Fruit fly (Drosophila melanogaster) whole organism, embryonic: ENCODE results near the gene T48.

Experiments
- Asciz ChIP-seq: fragments of 200-800 bp; sonication (Bioruptor generic); optimal IDR thresholded peaks from 2 replicates; lab custom pipeline; 2017; ENCODE audit warnings: missing biosample characterization, mild to moderate bottlenecking, missing genetic modification characterization, missing genetic modification reagents
- Atf6 ChIP-seq: fragments of 200-800 bp; sonication (Bioruptor generic); IDR thresholded peaks from 2 replicates; pipeline ENCODE4 v1.3.6; 2022; ENCODE audit warnings: missing biosample characterization, missing genetic modification characterization
- CG10209 ChIP-seq: fragments of 200-800 bp; sonication (Bioruptor generic); optimal IDR thresholded peaks from 3 replicates; lab custom pipeline; 2017; ENCODE audit warnings: missing biosample characterization, mild to moderate bottlenecking, missing genetic modification characterization, missing genetic modification reagents
- CG10431 ChIP-seq: fragments of 200-800 bp; sonication (Bioruptor generic); optimal IDR thresholded peaks from 3 replicates; lab custom pipeline; 2018; ENCODE audit warnings: missing biosample characterization, mild to moderate bottlenecking, missing genetic modification characterization
- CG12155 ChIP-seq: fragments of 200-800 bp; sonication (Bioruptor generic); optimal IDR thresholded peaks from 3 replicates; lab custom pipeline; 2016; ENCODE audit warnings: missing biosample characterization, missing genetic modification characterization
- CG13296 ChIP-seq: fragments of 200-800 bp; sonication (Bioruptor generic); optimal IDR thresholded peaks from 3 replicates; lab custom pipeline; 2018; ENCODE audit warnings: missing biosample characterization, mild to moderate bottlenecking, missing genetic modification characterization
- CG14014 ChIP-seq: fragments of 200-800 bp; sonication (Bioruptor generic); IDR thresholded peaks from 2 replicates; pipeline ENCODE4 v1.3.6; 2022; ENCODE audit warnings: missing biosample characterization, missing genetic modification characterization
- CG1647 ChIP-seq: fragments of 200-800 bp; sonication (Bioruptor generic); optimal IDR thresholded peaks from 3 replicates; lab custom pipeline; 2016; ENCODE audit warnings: missing biosample characterization, missing genetic modification characterization
- CG17328 ChIP-seq: fragments of 200-800 bp; sonication (Bioruptor generic); IDR thresholded peaks from 2 replicates; pipeline ENCODE4 v1.3.6; 2022; ENCODE audit warnings: missing biosample characterization, missing genetic modification characterization
- CG17568 ChIP-seq: fragments of 200-800 bp; sonication (Bioruptor generic); optimal IDR thresholded peaks from 2 replicates; lab custom pipeline; 2018; ENCODE audit warnings: missing biosample characterization, mild to moderate bottlenecking, missing genetic modification characterization, moderate library complexity
- CG18011 ChIP-seq: fragments of 200-800 bp; sonication (Bioruptor generic); optimal IDR thresholded peaks from 2 replicates; lab custom pipeline; 2017; ENCODE audit warnings: missing biosample characterization, missing genetic modification characterization, mild to moderate bottlenecking, moderate library complexity, missing genotype
- CG18599 ChIP-seq: fragments of 200-800 bp; sonication (Bioruptor generic); optimal IDR thresholded peaks from 3 replicates; lab custom pipeline; 2017; ENCODE audit warnings: missing biosample characterization, missing genetic modification characterization, mild to moderate bottlenecking, moderate library complexity, missing genetic modification reagents
- CG2120 ChIP-seq: fragments of 200-800 bp; sonication (Bioruptor generic); optimal IDR thresholded peaks from 3 replicates; lab custom pipeline; 2016; ENCODE audit warnings: missing biosample characterization, missing genetic modification characterization
- CG30431 ChIP-seq: fragments of 200-800 bp; sonication (Bioruptor generic); optimal IDR thresholded peaks from 2 replicates; lab custom pipeline; 2017; ENCODE audit warnings: missing biosample characterization, missing genetic modification characterization
- CG31388 ChIP-seq: fragments of 200-800 bp; sonication (Bioruptor generic); optimal IDR thresholded peaks from 2 replicates; lab custom pipeline; 2016; ENCODE audit warnings: missing biosample characterization, missing genetic modification characterization
- CG34376 ChIP-seq: fragments of 200-800 bp; sonication (Bioruptor generic); optimal IDR thresholded peaks from 2 replicates; lab custom pipeline; 2018; ENCODE audit warnings: missing biosample characterization, mild to moderate bottlenecking, missing genetic modification characterization
- CG3995 ChIP-seq: fragments of 200-800 bp; sonication (Bioruptor generic); optimal IDR thresholded peaks from 3 replicates; lab custom pipeline; 2016; ENCODE audit warnings: missing biosample characterization, missing genetic modification characterization
- CG42726 ChIP-seq: fragments of 200-800 bp; sonication (Bioruptor generic); IDR thresholded peaks from 2 replicates; pipeline ENCODE4 v1.3.6; 2022; ENCODE audit warnings: missing biosample characterization, missing genetic modification characterization; ENCODE audit not compliant: partially characterized antibody
- CG6175 ChIP-seq: fragments of 200-800 bp; sonication (Bioruptor generic); IDR thresholded peaks from 3 replicates; pipeline ENCODE4 v1.3.6; 2022; ENCODE audit warnings: missing biosample characterization, missing genetic modification characterization
- CG6254 ChIP-seq: fragments of 200-800 bp; sonication (Bioruptor generic); optimal IDR thresholded peaks from 3 replicates; lab custom pipeline; 2017; ENCODE audit warnings: mild to moderate bottlenecking, missing biosample characterization, missing genetic modification reagents, missing genetic modification characterization
- CG6813 ChIP-seq: fragments of 200-800 bp; sonication (Bioruptor generic); optimal IDR thresholded peaks from 2 replicates; lab custom pipeline; 2017; ENCODE audit warnings: missing biosample characterization, missing genetic modification characterization, mild to moderate bottlenecking, moderate library complexity, missing genetic modification reagents
- CG7928 ChIP-seq: fragments of 200-800 bp; sonication (Bioruptor generic); optimal IDR thresholded peaks from 2 replicates; lab custom pipeline; 2017; ENCODE audit warnings: missing biosample characterization, mild to moderate bottlenecking, missing genetic modification characterization
- CG8924 ChIP-seq: fragments of 200-800 bp; optimal IDR thresholded peaks from 3 replicates; lab custom pipeline; 2019; ENCODE audit warnings: missing biosample characterization, mild to moderate bottlenecking, missing genetic modification characterization, moderate library complexity
- CTCF ChIP-seq: fragments of 200-800 bp; sonication (Bioruptor generic); optimal IDR thresholded peaks from 2 replicates; lab custom pipeline; 2017; ENCODE audit warnings: missing biosample characterization, mild to moderate bottlenecking, missing genetic modification characterization, moderate library complexity
- D19A ChIP-seq: fragments of 200-800 bp; optimal IDR thresholded peaks from 3 replicates; lab custom pipeline; 2019; ENCODE audit warnings: missing biosample characterization, mild to moderate bottlenecking, missing genetic modification characterization, moderate library complexity
- Dll ChIP-seq: fragments of 200-800 bp; sonication (Bioruptor generic); IDR thresholded peaks from 4 replicates; pipeline ENCODE4 v1.3.6; 2022; ENCODE audit warnings: missing biosample characterization, missing genetic modification characterization; ENCODE audit not compliant: partially characterized antibody
- H2.0 ChIP-seq: fragments of 200-800 bp; sonication (Bioruptor generic); IDR thresholded peaks from 2 replicates; pipeline ENCODE4 v1.3.6; 2022; ENCODE audit warnings: missing biosample characterization, missing genetic modification characterization
- Hr39 ChIP-seq: fragments of >200 bp; optimal IDR thresholded peaks from 2 replicates; lab custom pipeline; 2017
- MBD-R2 ChIP-seq: fragments of 200-800 bp; sonication (Bioruptor generic); IDR thresholded peaks from 2 replicates; pipeline ENCODE4 v1.3.6; 2022; ENCODE audit warnings: missing biosample characterization, missing genetic modification characterization
- PHDP ChIP-seq: fragments of 200-800 bp; sonication (Bioruptor generic); optimal IDR thresholded peaks from 3 replicates; lab custom pipeline; 2018; ENCODE audit warnings: missing biosample characterization, mild to moderate bottlenecking, missing genetic modification characterization, moderate library complexity
- Sin3A ChIP-seq: fragments of >200 bp; optimal IDR thresholded peaks from 2 replicates; lab custom pipeline; 2018
- Sox102F ChIP-seq: fragments of 200-800 bp; sonication (Bioruptor generic); optimal IDR thresholded peaks from 2 replicates; lab custom pipeline; 2018; ENCODE audit warnings: missing biosample characterization, mild to moderate bottlenecking, missing genetic modification characterization, moderate library complexity
- Taf1 ChIP-seq: fragments of 200-800 bp; sonication (Bioruptor generic); IDR thresholded peaks from 2 replicates; pipeline ENCODE4 v1.3.6; 2022; ENCODE audit warnings: missing biosample characterization, missing genetic modification characterization
- ac ChIP-seq: fragments of 200-800 bp; sonication (Bioruptor generic); optimal IDR thresholded peaks from 3 replicates; lab custom pipeline; 2017; ENCODE audit warnings: missing biosample characterization, mild to moderate bottlenecking, missing genetic modification characterization
- ap ChIP-seq: fragments of 200-800 bp; sonication (Bioruptor generic); IDR thresholded peaks from 2 replicates; pipeline ENCODE4 v1.3.6; 2022; ENCODE audit warnings: missing biosample characterization, missing genetic modification characterization
- br ChIP-seq: fragments of >200 bp; optimal IDR thresholded peaks from 2 replicates; lab custom pipeline; 2017
- btn ChIP-seq: fragments of 200-800 bp; sonication (Bioruptor generic); optimal IDR thresholded peaks from 2 replicates; lab custom pipeline; 2016; ENCODE audit warnings: missing biosample characterization, missing genetic modification characterization
- chinmo ChIP-seq: fragments of 200-800 bp; sonication (Bioruptor generic); IDR thresholded peaks from 4 replicates; pipeline ENCODE4 v1.3.6; 2022; ENCODE audit warnings: missing biosample characterization, missing genetic modification characterization; ENCODE audit not compliant: partially characterized antibody
- ci ChIP-seq: fragments of 200-800 bp; sonication (Bioruptor generic); IDR thresholded peaks from 3 replicates; pipeline ENCODE4 v1.3.6; 2022; ENCODE audit warnings: missing biosample characterization, missing genetic modification characterization
- croc ChIP-seq: fragments of 200-800 bp; sonication (Bioruptor generic); conservative IDR thresholded peaks from 3 replicates; pipeline ENCODE4 v1.3.6; 2022; ENCODE audit warnings: missing biosample characterization, missing genetic modification characterization
- crol ChIP-seq: fragments of 200-800 bp; sonication (Bioruptor generic); IDR thresholded peaks from 2 replicates; pipeline ENCODE4 v1.3.6; 2022; ENCODE audit warnings: missing biosample characterization, missing genetic modification characterization
- ewg ChIP-seq: fragments of 200-800 bp; sonication (Bioruptor generic); optimal IDR thresholded peaks from 3 replicates; lab custom pipeline; 2017; ENCODE audit warnings: mild to moderate bottlenecking, missing biosample characterization, missing genetic modification reagents, missing genetic modification characterization
- gro ChIP-seq: fragments of 200-800 bp; sonication (Bioruptor generic); optimal IDR thresholded peaks from 2 replicates; lab custom pipeline; 2016; ENCODE audit warnings: missing biosample characterization, missing genetic modification characterization
- hb ChIP-seq: fragments of 200-800 bp; sonication (Bioruptor generic); IDR thresholded peaks from 3 replicates; pipeline ENCODE4 v1.3.6; 2022; ENCODE audit warnings: missing biosample characterization, missing genetic modification characterization; ENCODE audit not compliant: partially characterized antibody
- her ChIP-seq: fragments of 200-800 bp; sonication (Bioruptor generic); optimal IDR thresholded peaks from 2 replicates; lab custom pipeline; 2016; ENCODE audit warnings: missing biosample characterization, missing genetic modification characterization
- insv ChIP-seq, 2 experiments: fragments of 200-800 bp; sonication (Bioruptor generic); optimal IDR thresholded peaks; 3 replicates each; lab custom pipeline; 2016 to 2018; ENCODE audit warnings: missing biosample characterization in 2 of 2, missing genetic modification characterization in 2 of 2
- maf-S ChIP-seq: fragments of 200-800 bp; sonication (Bioruptor generic); optimal IDR thresholded peaks from 2 replicates; lab custom pipeline; 2016; ENCODE audit warnings: missing biosample characterization, missing genetic modification characterization
- p53 ChIP-seq: fragments of 200-800 bp; sonication (Bioruptor generic); optimal IDR thresholded peaks from 2 replicates; lab custom pipeline; 2016; ENCODE audit warnings: missing biosample characterization, missing genetic modification characterization
- run ChIP-seq: fragments of 200-800 bp; sonication (Bioruptor generic); optimal IDR thresholded peaks from 3 replicates; lab custom pipeline; 2018; ENCODE audit warnings: missing biosample characterization, mild to moderate bottlenecking, missing genetic modification characterization
- ssp ChIP-seq: fragments of 200-800 bp; sonication (Bioruptor generic); IDR thresholded peaks from 2 replicates; pipeline ENCODE4 v1.3.6; 2022; ENCODE audit warnings: missing biosample characterization, missing genetic modification characterization
- sug ChIP-seq: fragments of 200-800 bp; optimal IDR thresholded peaks from 2 replicates; lab custom pipeline; 2019; ENCODE audit warnings: missing biosample characterization, mild to moderate bottlenecking, missing genetic modification characterization, moderate library complexity
- tgo ChIP-seq: fragments of 200-800 bp; sonication (Bioruptor generic); IDR thresholded peaks from 3 replicates; pipeline ENCODE4 v1.3.6; 2022; ENCODE audit warnings: missing biosample characterization, missing genetic modification characterization
- trh ChIP-seq: fragments of 200-800 bp; sonication (Bioruptor generic); optimal IDR thresholded peaks from 2 replicates; lab custom pipeline; 2016; ENCODE audit warnings: missing biosample characterization, missing genetic modification characterization

Gene T48

dm6 chr3R:26937423-26937822 is 55.9 kb downstream of the T48 start (continued):
- no peak for TF ChIP-seq br (lab: Kevin White, UChicago)
- TF ChIP-seq Taf1 (GFP tag; lab: Robert Waterston, UW), result no peak
- peak; percentile 12 for TF ChIP-seq CG3995 (GFP tag; lab: Kevin White, UChicago)
- TF ChIP-seq CG17328 (GFP tag; lab: Robert Waterston, UW), result no peak
- no peak for TF ChIP-seq MBD-R2 (GFP tag; lab: Robert Waterston, UW)
- TF ChIP-seq crol (GFP tag; lab: Robert Waterston, UW), result no peak
- peak; percentile 15 for TF ChIP-seq CG30431 (GFP tag; lab: Kevin White, UChicago)
- peak; percentile 36 for TF ChIP-seq gro (GFP tag; lab: Kevin White, UChicago)
- no peak for TF ChIP-seq CG6175
- TF ChIP-seq ap (GFP tag; lab: Robert Waterston, UW), result no peak
- no peak for TF ChIP-seq CG6813 (GFP tag; lab: Kevin White, UChicago)
- peak; percentile 48 for TF ChIP-seq CG18599 (GFP tag; lab: Kevin White, UChicago)
- no peak for TF ChIP-seq Atf6 (GFP tag; lab: Robert Waterston, UW)
- TF ChIP-seq CG13296 (GFP tag; lab: Kevin White, UChicago), result peak; percentile 39
- TF ChIP-seq ci (GFP tag; lab: Robert Waterston, UW), result no peak
- TF ChIP-seq CTCF (GFP tag; lab: Kevin White, UChicago), result no peak
- peak; percentile 35 for TF ChIP-seq CG8924 (tag; lab: Kevin White, UChicago)
- peak; percentile 50 for TF ChIP-seq CG2120
- peak; percentile 11 for TF ChIP-seq Asciz (GFP tag; lab: Kevin White, UChicago)
- TF ChIP-seq CG31388 (GFP tag; lab: Kevin White, UChicago), result no peak
- TF ChIP-seq H2.0 (GFP tag; lab: Robert Waterston, UW), result no peak
- peak; percentile 29 for TF ChIP-seq ewg
- TF ChIP-seq sug (tag; lab: Kevin White, UChicago), result peak; percentile 69
- TF ChIP-seq Hr39 (lab: Kevin White, UChicago), result no peak
- peak; percentile 6 for TF ChIP-seq CG34376 (GFP tag; lab: Kevin White, UChicago)
- no peak for TF ChIP-seq CG17568
- 0 out of 2 replicates have a peak, but pooled peaks have one; percentile 22 for TF ChIP-seq ssp (GFP tag; lab: Robert Waterston, UW)
- peak; percentile 69 for TF ChIP-seq Sox102F (GFP tag; lab: Kevin White, UChicago)
- no peak for TF ChIP-seq run (tag; lab: Kevin White, UChicago)
- TF ChIP-seq Sin3A (lab: Kevin White, UChicago), result no peak
- no peak for TF ChIP-seq D19A (tag; lab: Kevin White, UChicago)
- peak; percentile 54 for TF ChIP-seq PHDP
- peak; percentile 32 for TF ChIP-seq CG10209
- TF ChIP-seq btn (GFP tag; lab: Kevin White, UChicago), result peak; percentile 19
- TF ChIP-seq CG10431 (GFP tag; lab: Kevin White, UChicago), result no peak
- TF ChIP-seq CG12155, result peak; percentile 23
- no peak for TF ChIP-seq her
- no peak for TF ChIP-seq insv (GFP tag; optimal IDR thresholded peaks at IDR 0.05; lab: Kevin White, UChicago)
- no peak for TF ChIP-seq maf-S (GFP tag; lab: Kevin White, UChicago)
- peak; percentile 7 for TF ChIP-seq CG7928 (GFP tag; lab: Kevin White, UChicago)
- 0 out of 2 replicates have a peak, but pooled peaks have one; percentile 32 for TF ChIP-seq CG14014 (GFP tag; lab: Robert Waterston, UW)
- TF ChIP-seq croc (GFP tag; lab: Robert Waterston, UW), result no peak; the same call in 2 of the 3 replicates
- no peak for TF ChIP-seq CG42726
- TF ChIP-seq CG1647, result peak; percentile 44
- TF ChIP-seq chinmo, result no peak
- TF ChIP-seq CG6254, result no peak
- no peak for TF ChIP-seq hb (GFP tag; lab: Robert Waterston, UW)
- TF ChIP-seq Dll (GFP tag; lab: Robert Waterston, UW), result no peak
- TF ChIP-seq CG18011 (GFP tag; lab: Kevin White, UChicago), result no peak
- no peak for TF ChIP-seq ac (GFP tag; lab: Kevin White, UChicago)
- TF ChIP-seq p53 (GFP tag; lab: Kevin White, UChicago), result no peak
- peak; percentile 40; the same call in 2 of the 3 replicates for TF ChIP-seq tgo (GFP tag; lab: Robert Waterston, UW)
- TF ChIP-seq trh (GFP tag; lab: Kevin White, UChicago), result no peak
